Worm (Caenorhabditis elegans): Measurements from ENCODE around the gene del-8.
A peak's percentile ranks its signal among the peaks of the same experiment; 100 is the strongest.

del-8 gene

ce11 chrX:9560931-9561330, 28.3 kb upstream of the del-8 start (continued):
- TF ChIP-seq nhr-237 (tag; optimal IDR thresholded peaks at IDR 0.05) (no peak), nhr-76 (tag; optimal IDR thresholded peaks at IDR 0.05) (no peak), nhr-41 (GFP tag; IDR thresholded peaks at IDR 0.05) (no peak), spr-3 (GFP tag; optimal IDR thresholded peaks at IDR 0.05) (no peak), aly-2 (tag; optimal IDR thresholded peaks at IDR 0.05) (no peak), mdl-1 (tag; optimal IDR thresholded peaks at IDR 0.05) (no peak), lin-38 (GFP tag; IDR thresholded peaks at IDR 0.05) (peak; percentile 64), nhr-102 (tag; optimal IDR thresholded peaks at IDR 0.05) (peak; percentile 11), tag-97 (GFP tag; IDR thresholded peaks at IDR 0.05) (0 out of 2 replicates have a peak, but pooled peaks have one; percentile 22), aha-1 (tag) (no peak), F44E2.7 (GFP tag; IDR thresholded peaks at IDR 0.05) (0 out of 2 replicates have a peak, but pooled peaks have one; percentile 18), lin-15B (tag; optimal IDR thresholded peaks at IDR 0.05) (no peak), zfp-3 (GFP tag; conservative IDR thresholded peaks at IDR 0.05) (peak; percentile 71), Y105C5A.15 (GFP tag; IDR thresholded peaks at IDR 0.05) (0 out of 2 replicates have a peak, but pooled peaks have one; percentile 72), cey-2 (tag; optimal IDR thresholded peaks at IDR 0.05; ENCODE audit: borderline replicate concordance, insufficient read depth) (no peak), attf-4 (tag; optimal IDR thresholded peaks at IDR 0.05) (no peak), ZK337.2 (GFP tag; IDR thresholded peaks at IDR 0.05) (no peak), F10B5.3 (tag; optimal IDR thresholded peaks at IDR 0.05) (no peak), madf-9 (GFP tag; conservative IDR thresholded peaks at IDR 0.05) (peak; percentile 44; the same call in 1 of the 2 replicates), set-16 (GFP tag; IDR thresholded peaks at IDR 0.05) (no peak), tra-1 (GFP tag; IDR thresholded peaks at IDR 0.05) (peak; percentile 74), daf-16 (GFP tag; optimal IDR thresholded peaks at IDR 0.05) (peak; percentile 30 to 40), daf-16 (tag; optimal IDR thresholded peaks at IDR 0.05) (peak; percentile 62), php-3 (GFP tag; IDR thresholded peaks at IDR 0.05) (0 out of 2 replicates have a peak, but pooled peaks have one; percentile 27), dve-1 (tag; optimal IDR thresholded peaks at IDR 0.05; ENCODE audit: insufficient read depth) (peak; percentile 69), unc-130 (GFP tag; optimal IDR thresholded peaks at IDR 0.05) (no peak), ceh-20 (GFP tag; IDR thresholded peaks at IDR 0.05) (0 out of 2 replicates have a peak, but pooled peaks have one; percentile 28), mes-2 (tag; optimal IDR thresholded peaks at IDR 0.05; ENCODE audit: poor library complexity, severe bottlenecking) (peak; percentile 78)

- TF ChIP-seq nhr-77 (tag; optimal IDR thresholded peaks at IDR 0.05): no peak
- TF ChIP-seq ceh-44 (GFP tag; IDR thresholded peaks at IDR 0.05): no peak
- TF ChIP-seq nhr-10 (tag; optimal IDR thresholded peaks at IDR 0.05): no peak
- TF ChIP-seq skn-1 (tag; optimal IDR thresholded peaks at IDR 0.05): no peak
- TF ChIP-seq ztf-11 (tag; optimal IDR thresholded peaks at IDR 0.05): no peak
These were observed 23.3 kb upstream of the del-8 start, which contains the start of gene moc-5 for ce11 chrX:9565881-9566280. TSS of gene moc-5 (minus strand) at chrX:9565981.

- TF ChIP-seq snpc-4 (tag; optimal IDR thresholded peaks at IDR 0.05): no peak
- TF ChIP-seq F49E8.2 (tag; optimal IDR thresholded peaks at IDR 0.05; ENCODE audit: borderline replicate concordance): no peak
These were observed 22.8 kb upstream of the del-8 start, which contains the start of gene F49E2.2 for ce11 chrX:9566429-9566828. TSS of gene F49E2.2 (plus strand) at chrX:9566729.

- TF ChIP-seq dmd-6 (GFP tag; IDR thresholded peaks at IDR 0.05) (peak; percentile 72), zip-2 (tag; optimal IDR thresholded peaks at IDR 0.05) (no peak), mdl-1 (tag; optimal IDR thresholded peaks at IDR 0.05) (peak in 1 of 2 experiments; percentile 10), php-3 (GFP tag; IDR thresholded peaks at IDR 0.05) (0 out of 2 replicates have a peak, but pooled peaks have one; percentile 34), dve-1 (tag; optimal IDR thresholded peaks at IDR 0.05; ENCODE audit: insufficient read depth) (peak; percentile 48), hlh-11 (tag; optimal IDR thresholded peaks at IDR 0.05) (peak; percentile 69), pqm-1 (tag; optimal IDR thresholded peaks at IDR 0.05) (peak; percentile 74), unc-39 (tag; optimal IDR thresholded peaks at IDR 0.05) (no peak), skn-1 (tag; optimal IDR thresholded peaks at IDR 0.05) (no peak), mxl-3 (GFP tag; optimal IDR thresholded peaks at IDR 0.05) (peak; percentile 9), vab-7 (GFP tag; IDR thresholded peaks at IDR 0.05) (no peak), mxl-2 (GFP tag; conservative IDR thresholded peaks at IDR 0.05) (0 out of 2 replicates have a peak, but pooled peaks have one; percentile 5), hif-1 (tag; optimal IDR thresholded peaks at IDR 0.05) (peak in 1 of 2 experiments; percentile 41), daf-16 (GFP tag; optimal IDR thresholded peaks at IDR 0.05) (no peak), daf-16 (tag; optimal IDR thresholded peaks at IDR 0.05) (peak; percentile 59), nhr-41 (GFP tag; IDR thresholded peaks at IDR 0.05) (no peak), F37D6.2 (tag; optimal IDR thresholded peaks at IDR 0.05) (no peak), nhr-28 (tag; optimal IDR thresholded peaks at IDR 0.05) (peak; percentile 26)
These were observed 20.6 kb upstream of the del-8 start for ce11 chrX:9568574-9568973.

Data from whole organism, L4 larva.